Worm (Caenorhabditis elegans) whole organism, mixed stage, embryonic: ENCODE measurements around the gene skpo-1.

Experiments used
- M03D4.4 ChIP-seq: sonication (generic microtip); optimal IDR thresholded peaks from 2 replicates; lab custom pipeline; 2017; ENCODE audit warnings: mild to moderate bottlenecking, missing genetic modification characterization, missing compliant biosample characterization
- blmp-1 ChIP-seq: fragments of 150-350 bp; optimal IDR thresholded peaks from 2 replicates; lab custom pipeline; 2014; ENCODE audit warnings: missing biosample characterization, missing genetic modification characterization
- ceh-39 ChIP-seq: fragments of 150-350 bp; optimal IDR thresholded peaks from 2 replicates; lab custom pipeline; 2014; ENCODE audit warnings: missing biosample characterization, missing genetic modification characterization
- ceh-43 ChIP-seq: fragments of 200-800 bp; sonication (Bioruptor generic); optimal IDR thresholded peaks from 2 replicates; lab custom pipeline; 2018; ENCODE audit warnings: mild to moderate bottlenecking, missing genetic modification characterization, moderate library complexity, missing compliant biosample characterization
- ceh-83 ChIP-seq: fragments of 200-800 bp; sonication (Bioruptor generic); optimal IDR thresholded peaks from 2 replicates; lab custom pipeline; 2018; ENCODE audit warnings: mild to moderate bottlenecking, missing genetic modification characterization, missing compliant biosample characterization
- ces-1 ChIP-seq: fragments of 150-350 bp; optimal IDR thresholded peaks from 2 replicates; lab custom pipeline; 2014; ENCODE audit warnings: missing biosample characterization, missing genetic modification reagents, missing genetic modification characterization
- cnd-1 ChIP-seq: fragments of 200-800 bp; sonication (Bioruptor generic); optimal IDR thresholded peaks from 2 replicates; lab custom pipeline; 2018; ENCODE audit warnings: mild to moderate bottlenecking, missing genetic modification characterization, missing compliant biosample characterization
- drap-1 ChIP-seq: fragments of 200-800 bp; sonication (Bioruptor generic); optimal IDR thresholded peaks from 3 replicates; lab custom pipeline; 2018; ENCODE audit warnings: mild to moderate bottlenecking, missing genetic modification characterization, missing compliant biosample characterization
- elt-1 ChIP-seq: sonication (generic microtip); optimal IDR thresholded peaks from 2 replicates; lab custom pipeline; 2017; ENCODE audit warnings: missing genetic modification characterization, mild to moderate bottlenecking, missing compliant biosample characterization, antibody characterized with exemption, moderate library complexity, borderline replicate concordance; ENCODE audit not compliant: insufficient read depth
- elt-3 ChIP-seq: fragments of 150-350 bp; optimal IDR thresholded peaks from 2 replicates; lab custom pipeline; 2014; ENCODE audit warnings: missing biosample characterization, missing genetic modification characterization
- flh-1 ChIP-seq: fragments of 200-800 bp; sonication (Bioruptor generic); optimal IDR thresholded peaks from 2 replicates; lab custom pipeline; 2018; ENCODE audit warnings: mild to moderate bottlenecking, missing genetic modification characterization, moderate library complexity, missing compliant biosample characterization
- ham-2 ChIP-seq: fragments of 200-800 bp; sonication (Bioruptor generic); optimal IDR thresholded peaks from 2 replicates; lab custom pipeline; 2018; ENCODE audit warnings: mild to moderate bottlenecking, missing genetic modification characterization, missing compliant biosample characterization
- hlh-1 ChIP-seq: fragments of 150-350 bp; optimal IDR thresholded peaks from 2 replicates; lab custom pipeline; 2014; ENCODE audit warnings: missing biosample characterization, missing genetic modification reagents, missing genetic modification characterization
- lin-13 ChIP-seq: fragments of 150-350 bp; optimal IDR thresholded peaks from 2 replicates; lab custom pipeline; 2014; ENCODE audit warnings: missing biosample characterization, missing genetic modification characterization
- lin-32 ChIP-seq: fragments of 200-800 bp; sonication (Bioruptor generic); optimal IDR thresholded peaks from 2 replicates; lab custom pipeline; 2018; ENCODE audit warnings: mild to moderate bottlenecking, missing genetic modification characterization, missing compliant biosample characterization
- lsy-2 ChIP-seq: fragments of 150-350 bp; optimal IDR thresholded peaks from 2 replicates; lab custom pipeline; 2014; ENCODE audit warnings: missing biosample characterization, missing genetic modification characterization
- mab-5 ChIP-seq: fragments of 150-350 bp; optimal IDR thresholded peaks from 2 replicates; lab custom pipeline; 2014; ENCODE audit warnings: missing biosample characterization, missing genetic modification characterization
- mls-2 ChIP-seq: sonication (generic microtip); optimal IDR thresholded peaks from 2 replicates; lab custom pipeline; 2016; ENCODE audit warnings: mild to moderate bottlenecking, missing genetic modification characterization, moderate library complexity, missing compliant biosample characterization
- nhr-12 ChIP-seq: fragments of 150-350 bp; optimal IDR thresholded peaks from 2 replicates; lab custom pipeline; 2014; ENCODE audit warnings: missing biosample characterization, missing genetic modification characterization
- nhr-2 ChIP-seq: fragments of 150-350 bp; optimal IDR thresholded peaks from 2 replicates; lab custom pipeline; 2014; ENCODE audit warnings: missing biosample characterization, missing genetic modification characterization
- nhr-28 ChIP-seq: fragments of 150-350 bp; optimal IDR thresholded peaks from 2 replicates; lab custom pipeline; 2014; ENCODE audit warnings: missing biosample characterization, missing genetic modification characterization
- nhr-76 ChIP-seq: sonication (generic microtip); optimal IDR thresholded peaks from 2 replicates; lab custom pipeline; 2017; ENCODE audit warnings: missing biosample characterization, missing genetic modification characterization
- pha-4 ChIP-seq: fragments of 150-350 bp; optimal IDR thresholded peaks from 2 replicates; lab custom pipeline; 2018; ENCODE audit warnings: missing biosample characterization, missing genetic modification reagents, missing genetic modification characterization
- sem-2 ChIP-seq: fragments of 200-800 bp; sonication (Bioruptor generic); optimal IDR thresholded peaks from 2 replicates; lab custom pipeline; 2018; ENCODE audit warnings: mild to moderate bottlenecking, missing genetic modification characterization, missing compliant biosample characterization
- snpc-4 ChIP-seq: fragments of 150-350 bp; optimal IDR thresholded peaks from 2 replicates; lab custom pipeline; 2014; ENCODE audit warnings: missing biosample characterization, missing genetic modification characterization
- sptf-1 ChIP-seq: sonication (generic microtip); optimal IDR thresholded peaks from 2 replicates; lab custom pipeline; 2017; ENCODE audit warnings: mild to moderate bottlenecking, missing genetic modification characterization, moderate library complexity, missing compliant biosample characterization
- unc-120 ChIP-seq: sonication (generic microtip); optimal IDR thresholded peaks from 2 replicates; lab custom pipeline; 2017; ENCODE audit warnings: missing genetic modification characterization, missing compliant biosample characterization; ENCODE audit not compliant: poor library complexity, severe bottlenecking
- unc-39 ChIP-seq: fragments of 150-350 bp; optimal IDR thresholded peaks from 2 replicates; lab custom pipeline; 2014; ENCODE audit warnings: missing biosample characterization, missing genetic modification characterization
- unc-62 ChIP-seq: fragments of 150-350 bp; optimal IDR thresholded peaks from 2 replicates; lab custom pipeline; 2014; ENCODE audit warnings: missing biosample characterization, missing genetic modification reagents, missing genetic modification characterization
- zip-8 ChIP-seq: fragments of 150-350 bp; optimal IDR thresholded peaks from 2 replicates; lab custom pipeline; 2014; ENCODE audit warnings: missing biosample characterization, missing genetic modification characterization
- ztf-11 ChIP-seq: fragments of 150-350 bp; optimal IDR thresholded peaks from 2 replicates; lab custom pipeline; 2014; ENCODE audit warnings: missing biosample characterization, missing genetic modification characterization

Gene skpo-1

ce11 chrII:8404748-8405147 lies at the start of gene skpo-1:
TSS of gene skpo-1 (minus strand) at chrII:8404848.
- TF ChIP-seq sptf-1 (tag; lab: Kevin White, UChicago) = no peak
- no peak for TF ChIP-seq cnd-1 (tag; lab: Kevin White, UChicago)
- TF ChIP-seq ztf-11 = no peak
- TF ChIP-seq unc-39 (tag; lab: Kevin White, UChicago) = no peak
- TF ChIP-seq hlh-1 = no peak
- TF ChIP-seq lin-32 (GFP tag; lab: Kevin White, UChicago) = no peak
- no peak for TF ChIP-seq ces-1
- TF ChIP-seq lin-13 (tag; lab: Kevin White, UChicago) = no peak
- no peak for TF ChIP-seq elt-1 (tag; lab: Kevin White, UChicago)
- TF ChIP-seq, all 35 proteins: peak for 0

ce11 chrII:8451425-8451824 lies 46.8 kb upstream of the skpo-1 start:
- TF ChIP-seq pha-4 (tag; lab: Kevin White, UChicago) = peak; percentile 60
- no peak for TF ChIP-seq unc-120 (tag; lab: Kevin White, UChicago)

- TF ChIP-seq lsy-2 (no peak), ceh-43 (GFP tag; lab: Kevin White, UChicago) (no peak), elt-3 (tag; lab: Kevin White, UChicago) (no peak), nhr-76 (tag; lab: Kevin White, UChicago) (no peak), ces-1 (no peak), flh-1 (GFP tag; lab: Kevin White, UChicago) (no peak), nhr-28 (tag; lab: Kevin White, UChicago) (no peak), sem-2 (GFP tag; lab: Kevin White, UChicago) (no peak), M03D4.4 (tag; lab: Kevin White, UChicago) (no peak), unc-62 (GFP tag; lab: Kevin White, UChicago) (no peak), mls-2 (no peak), ceh-83 (GFP tag; lab: Kevin White, UChicago) (no peak), lin-13 (tag; lab: Kevin White, UChicago) (no peak), elt-1 (tag; lab: Kevin White, UChicago) (no peak), ztf-11 (no peak), cnd-1 (tag; lab: Kevin White, UChicago) (no peak), drap-1 (no peak), unc-39 (tag; lab: Kevin White, UChicago) (no peak), blmp-1 (no peak), ham-2 (GFP tag; lab: Kevin White, UChicago) (no peak)
- TF ChIP-seq, all 35 proteins: peak for 0
These were observed 46.1 kb upstream of the skpo-1 start for ce11 chrII:8450750-8451149.

ce11 chrII:8449660-8450118 lies 45.0 kb upstream of the skpo-1 start, which contains the start of gene F22B5.4:
TSS of gene F22B5.4 (plus strand) at chrII:8449710.
- TF ChIP-seq nhr-12 (tag; lab: Kevin White, UChicago) = no peak
- no peak for TF ChIP-seq sptf-1 (tag; lab: Kevin White, UChicago)
- TF ChIP-seq unc-120 (tag; lab: Kevin White, UChicago) = no peak
- TF ChIP-seq cnd-1 (tag; lab: Kevin White, UChicago) = no peak
- TF ChIP-seq, all 35 proteins: peak for 0

ce11 chrII:8446731-8447130 lies 42.1 kb upstream of the skpo-1 start, which contains the start of gene cut-3:
TSS of gene cut-3 (minus strand) at chrII:8446831.
- no peak for TF ChIP-seq ztf-11
- TF ChIP-seq ces-1 = no peak
- no peak for TF ChIP-seq mls-2
- no peak for TF ChIP-seq flh-1 (GFP tag; lab: Kevin White, UChicago)
- no peak for TF ChIP-seq zip-8 (tag; lab: Kevin White, UChicago)
- TF ChIP-seq blmp-1 = no peak
- no peak for TF ChIP-seq cnd-1 (tag; lab: Kevin White, UChicago)
- TF ChIP-seq nhr-12 (tag; lab: Kevin White, UChicago) = no peak
- no peak for TF ChIP-seq nhr-2 (tag; lab: Kevin White, UChicago)
- TF ChIP-seq sem-2 (GFP tag; lab: Kevin White, UChicago) = no peak
- TF ChIP-seq lin-13 (tag; lab: Kevin White, UChicago) = no peak
- TF ChIP-seq snpc-4 (tag; lab: Kevin White, UChicago) = no peak
- TF ChIP-seq sptf-1 (tag; lab: Kevin White, UChicago) = no peak
- TF ChIP-seq mab-5 (tag; lab: Kevin White, UChicago) = no peak
- TF ChIP-seq ceh-83 (GFP tag; lab: Kevin White, UChicago) = no peak
- no peak for TF ChIP-seq hlh-1
- no peak for TF ChIP-seq lsy-2
- TF ChIP-seq unc-62 (GFP tag; lab: Kevin White, UChicago) = no peak
- no peak for TF ChIP-seq ceh-39 (tag; lab: Kevin White, UChicago)
- no peak for TF ChIP-seq lin-32 (GFP tag; lab: Kevin White, UChicago)
